Worm (Caenorhabditis elegans): ENCODE results near the gene str-73.

- no peak for TF ChIP-seq elt-3 (tag; optimal IDR thresholded peaks at IDR 0.05)
- no peak for TF ChIP-seq nhr-28 (tag; optimal IDR thresholded peaks at IDR 0.05)
These were observed 37.8 kb downstream of the str-73 start, which contains the start of gene sru-44 for ce11 chrV:16467840-16468239.
